Fruit fly (Drosophila melanogaster): ENCODE data around the gene CG7974.

The CG7974 gene

dm6 chr3L:1664876-1665275 is at the start of gene CG7974, which contains the start of gene Srrm234:
TSS of gene CG7974 (plus strand) at chr3L:1665138.
TSS of gene Srrm234 (minus strand) at chr3L:1665064.
- TF ChIP-seq CG1620 (GFP tag; optimal IDR thresholded peaks at IDR 0.05) = no peak
- no peak for TF ChIP-seq cic (GFP tag; optimal IDR thresholded peaks at IDR 0.05)
- TF ChIP-seq Mnt (GFP tag; optimal IDR thresholded peaks at IDR 0.05) = peak; percentile 44
- TF ChIP-seq bab1 (GFP tag; optimal IDR thresholded peaks at IDR 0.05) = peak; percentile 45
- TF ChIP-seq CG12768 (GFP tag; optimal IDR thresholded peaks at IDR 0.05) = no peak
- peak; percentile 1 for TF ChIP-seq CG14711 (tag; optimal IDR thresholded peaks at IDR 0.05)
- no peak for TF ChIP-seq kay (GFP tag; ENCODE audit: borderline replicate concordance)

dm6 chr3L:1615701-1616100 is 49.2 kb upstream of the CG7974 start, which contains the start of gene CG12105:
TSS of gene CG12105 (minus strand) at chr3L:1615801.
- TF ChIP-seq CG14711 (tag; optimal IDR thresholded peaks at IDR 0.05) = no peak

dm6 chr3L:1618116-1618727 is 46.7 kb upstream of the CG7974 start, which contains the start of the genes CG13926, ABCB7 and CG33230:
TSS of gene CG13926 (minus strand) at chr3L:1618158.
TSS of gene ABCB7 (plus strand) at chr3L:1618414.
TSS of gene CG33230 (plus strand) at chr3L:1618414.
- TF ChIP-seq ovo (GFP tag; optimal IDR thresholded peaks at IDR 0.05) (peak; percentile 23), CG14711 (tag; optimal IDR thresholded peaks at IDR 0.05) (peak; percentile 55), toe (GFP tag; optimal IDR thresholded peaks at IDR 0.05) (peak; percentile 24), CG7045 (GFP tag; optimal IDR thresholded peaks at IDR 0.05) (peak; percentile 15), CG12768 (GFP tag; optimal IDR thresholded peaks at IDR 0.05) (peak; percentile 48), Mnt (GFP tag; optimal IDR thresholded peaks at IDR 0.05) (peak; percentile 70), CG33017 (tag; optimal IDR thresholded peaks at IDR 0.05) (no peak), Crg-1 (GFP tag; optimal IDR thresholded peaks at IDR 0.05) (peak; percentile 18), CG11617 (GFP tag; optimal IDR thresholded peaks at IDR 0.05) (peak; percentile 66), cnc (optimal IDR thresholded peaks at IDR 0.05) (no peak), Clk (GFP tag; optimal IDR thresholded peaks at IDR 0.05) (no peak), CG7101 (tag; optimal IDR thresholded peaks at IDR 0.05) (peak; percentile 25), Hr96 (GFP tag; optimal IDR thresholded peaks at IDR 0.05) (peak; percentile 63), tj (GFP tag; optimal IDR thresholded peaks at IDR 0.05) (peak; percentile 60), CG5204 (GFP tag; optimal IDR thresholded peaks at IDR 0.05) (peak; percentile 45), kay (GFP tag; ENCODE audit: borderline replicate concordance) (no peak), cic (GFP tag; optimal IDR thresholded peaks at IDR 0.05) (no peak), bab1 (GFP tag; optimal IDR thresholded peaks at IDR 0.05) (peak; percentile 67), CG1620 (GFP tag; optimal IDR thresholded peaks at IDR 0.05) (peak; percentile 27), pad (GFP tag; optimal IDR thresholded peaks at IDR 0.05) (peak; percentile 10)

- TF ChIP-seq CG5204 (GFP tag; optimal IDR thresholded peaks at IDR 0.05) (no peak), bab1 (GFP tag; optimal IDR thresholded peaks at IDR 0.05) (no peak), ovo (GFP tag; optimal IDR thresholded peaks at IDR 0.05) (no peak), CG33017 (tag; optimal IDR thresholded peaks at IDR 0.05) (no peak), tj (GFP tag; optimal IDR thresholded peaks at IDR 0.05) (no peak), CG7045 (GFP tag; optimal IDR thresholded peaks at IDR 0.05) (no peak), cnc (optimal IDR thresholded peaks at IDR 0.05) (no peak), kay (GFP tag; ENCODE audit: borderline replicate concordance) (no peak), CG7101 (tag; optimal IDR thresholded peaks at IDR 0.05) (no peak), CG11617 (GFP tag; optimal IDR thresholded peaks at IDR 0.05) (no peak), pad (GFP tag; optimal IDR thresholded peaks at IDR 0.05) (no peak)
Observed at dm6 chr3L:1626924-1627323, 38.0 kb upstream of the CG7974 start.

dm6 chr3L:1628176-1628866 is 36.6 kb upstream of the CG7974 start, which contains the start of gene CG13928:
TSS of gene CG13928 (minus strand) at chr3L:1628377.
- TF ChIP-seq kay (GFP tag; ENCODE audit: borderline replicate concordance) = no peak
- no peak for TF ChIP-seq Mnt (GFP tag; optimal IDR thresholded peaks at IDR 0.05)
- TF ChIP-seq CG7045 (GFP tag; optimal IDR thresholded peaks at IDR 0.05) = peak; percentile 13
- TF ChIP-seq CG5204 (GFP tag; optimal IDR thresholded peaks at IDR 0.05) = peak; percentile 35
- TF ChIP-seq tj (GFP tag; optimal IDR thresholded peaks at IDR 0.05) = no peak
- peak; percentile 44 for TF ChIP-seq toe (GFP tag; optimal IDR thresholded peaks at IDR 0.05)
- peak; percentile 35 for TF ChIP-seq cic (GFP tag; optimal IDR thresholded peaks at IDR 0.05)
- peak; percentile 50 for TF ChIP-seq Clk (GFP tag; optimal IDR thresholded peaks at IDR 0.05)
- TF ChIP-seq ovo (GFP tag; optimal IDR thresholded peaks at IDR 0.05) = no peak

- TF ChIP-seq CG12768 (GFP tag; optimal IDR thresholded peaks at IDR 0.05) (no peak), cic (GFP tag; optimal IDR thresholded peaks at IDR 0.05) (no peak), cnc (optimal IDR thresholded peaks at IDR 0.05) (no peak), Mnt (GFP tag; optimal IDR thresholded peaks at IDR 0.05) (no peak), Hr96 (GFP tag; optimal IDR thresholded peaks at IDR 0.05) (no peak), ovo (GFP tag; optimal IDR thresholded peaks at IDR 0.05) (no peak), CG14711 (tag; optimal IDR thresholded peaks at IDR 0.05) (no peak), bab1 (GFP tag; optimal IDR thresholded peaks at IDR 0.05) (no peak), Crg-1 (GFP tag; optimal IDR thresholded peaks at IDR 0.05) (no peak), tj (GFP tag; optimal IDR thresholded peaks at IDR 0.05) (no peak), kay (GFP tag; ENCODE audit: borderline replicate concordance) (no peak), CG11617 (GFP tag; optimal IDR thresholded peaks at IDR 0.05) (no peak), CG33017 (tag; optimal IDR thresholded peaks at IDR 0.05) (no peak), Clk (GFP tag; optimal IDR thresholded peaks at IDR 0.05) (no peak), toe (GFP tag; optimal IDR thresholded peaks at IDR 0.05) (no peak)
Observed at dm6 chr3L:1629064-1629777, 35.7 kb upstream of the CG7974 start, which contains the start of gene GC. TSS of gene GC (minus strand) at chr3L:1629301.

Data from whole organism, adult.